Worm (Caenorhabditis elegans) whole organism, young adult: ENCODE results near the gene Y75B7AR.1.

Experiments used
- B0336.3 ChIP-seq: fragments of 200-800 bp; sonication (Bioruptor generic); IDR thresholded peaks from 2 replicates; pipeline ENCODE4 v1.3.6; 2022; ENCODE audit warnings: missing genetic modification characterization, missing compliant biosample characterization
- F10E7.11 ChIP-seq: sonication (generic microtip); optimal IDR thresholded peaks from 2 replicates; lab custom pipeline; 2017; ENCODE audit warnings: mild to moderate bottlenecking, missing genetic modification characterization, moderate library complexity, missing compliant biosample characterization
- F22D6.2 ChIP-seq: sonication (generic microtip); optimal IDR thresholded peaks from 2 replicates; lab custom pipeline; 2016; ENCODE audit warnings: mild to moderate bottlenecking, missing genetic modification characterization, missing compliant biosample characterization
- F37B4.10 ChIP-seq: fragments of 200-800 bp; sonication (Bioruptor generic); IDR thresholded peaks from 2 replicates; pipeline ENCODE4 v1.3.6; 2022; ENCODE audit warnings: missing genetic modification characterization, missing compliant biosample characterization
- F55B11.4 ChIP-seq: sonication (generic microtip); optimal IDR thresholded peaks from 2 replicates; lab custom pipeline; 2016; ENCODE audit warnings: missing compliant biosample characterization, missing genetic modification characterization, borderline replicate concordance; ENCODE audit not compliant: insufficient read depth
- F57C9.4 ChIP-seq: sonication (generic microtip); optimal IDR thresholded peaks from 2 replicates; lab custom pipeline; 2017; ENCODE audit warnings: mild to moderate bottlenecking, missing genetic modification characterization, missing compliant biosample characterization
- K12H6.12 ChIP-seq: fragments of 200-800 bp; sonication (Bioruptor generic); optimal IDR thresholded peaks from 2 replicates; lab custom pipeline; 2018; ENCODE audit warnings: mild to moderate bottlenecking, missing genetic modification characterization, missing compliant biosample characterization
- T07F8.4 ChIP-seq: sonication (generic microtip); optimal IDR thresholded peaks from 2 replicates; lab custom pipeline; 2016; ENCODE audit warnings: mild to moderate bottlenecking, missing genetic modification characterization, moderate library complexity, missing compliant biosample characterization
- Y56A3A.18 ChIP-seq: fragments of 200-800 bp; sonication (Bioruptor generic); IDR thresholded peaks from 2 replicates; pipeline ENCODE4 v1.3.6; 2022; ENCODE audit warnings: missing genetic modification reagents, missing genetic modification characterization, missing compliant biosample characterization
- cebp-1 ChIP-seq, 2 experiments: fragments of 200-800 bp in 1 of 2; sonication (Bioruptor generic) in 1 of 2; sonication (generic microtip) in 1 of 2; IDR thresholded peaks in 1 of 2; optimal IDR thresholded peaks in 1 of 2; 2 replicates each; pipeline versions ENCODE4 v1.3.6 to Lab custom; 2017 to 2022; ENCODE audit warnings: missing compliant biosample characterization in 2 of 2, missing genetic modification characterization in 2 of 2, mild to moderate bottlenecking in 1 of 2, missing genetic modification reagents in 1 of 2, moderate library complexity in 1 of 2
- chd-7 ChIP-seq: sonication (generic microtip); optimal IDR thresholded peaks from 2 replicates; lab custom pipeline; 2016; ENCODE audit warnings: mild to moderate bottlenecking, missing genetic modification characterization, moderate library complexity, missing compliant biosample characterization
- die-1 ChIP-seq: sonication (generic microtip); optimal IDR thresholded peaks from 2 replicates; lab custom pipeline; 2016; ENCODE audit warnings: missing genotype, mild to moderate bottlenecking, missing genetic modification characterization, missing compliant biosample characterization
- dox-1 ChIP-seq: fragments of 200-800 bp; sonication (Bioruptor generic); IDR thresholded peaks from 2 replicates; pipeline ENCODE4 v1.3.6; 2022; ENCODE audit warnings: missing genetic modification reagents, missing genetic modification characterization, missing compliant biosample characterization
- egl-18 ChIP-seq: fragments of 200-800 bp; sonication (Bioruptor generic); IDR thresholded peaks from 2 replicates; pipeline ENCODE4 v1.3.6; 2022; ENCODE audit warnings: missing genetic modification reagents, missing genetic modification characterization, missing compliant biosample characterization
- egrh-3 ChIP-seq: fragments of 200-800 bp; sonication (Bioruptor generic); IDR thresholded peaks from 2 replicates; pipeline ENCODE4 v1.3.6; 2022; ENCODE audit warnings: missing genetic modification reagents, missing genetic modification characterization, missing compliant biosample characterization
- ets-4 ChIP-seq: fragments of 200-800 bp; sonication (Bioruptor generic); optimal IDR thresholded peaks from 2 replicates; lab custom pipeline; 2018; ENCODE audit warnings: mild to moderate bottlenecking, missing genetic modification characterization, missing compliant biosample characterization
- fkh-3 ChIP-seq: sonication (generic microtip); optimal IDR thresholded peaks from 2 replicates; lab custom pipeline; 2016; ENCODE audit warnings: mild to moderate bottlenecking, missing genetic modification characterization, missing compliant biosample characterization
- hlh-12 ChIP-seq: sonication (generic microtip); optimal IDR thresholded peaks from 2 replicates; lab custom pipeline; 2016; ENCODE audit warnings: missing genetic modification characterization, missing compliant biosample characterization
- hlh-26 ChIP-seq: fragments of 200-800 bp; sonication (Bioruptor generic); conservative IDR thresholded peaks from 2 replicates; pipeline ENCODE4 v1.3.6; 2022; ENCODE audit warnings: missing genetic modification reagents, missing genetic modification characterization, missing compliant biosample characterization
- hmg-1.2 ChIP-seq: fragments of 200-800 bp; sonication (Bioruptor generic); IDR thresholded peaks from 2 replicates; pipeline ENCODE4 v1.3.6; 2022; ENCODE audit warnings: missing genetic modification reagents, missing genetic modification characterization, missing compliant biosample characterization
- lag-1 ChIP-seq: fragments of 200-800 bp; sonication (Bioruptor generic); IDR thresholded peaks from 2 replicates; pipeline ENCODE4 v1.3.6; 2022; ENCODE audit warnings: missing genetic modification reagents, missing genetic modification characterization, missing compliant biosample characterization
- lin-35 ChIP-seq, 3 experiments: fragments of 150-350 bp in 2 of 3; sonication (generic microtip) in 1 of 3; optimal IDR thresholded peaks; 2 replicates each; lab custom pipeline; 2014 to 2018; ENCODE audit warnings: missing biosample characterization in 3 of 3, missing genetic modification characterization in 3 of 3, missing genetic modification reagents in 3 of 3
- lin-40 ChIP-seq: sonication (generic microtip); optimal IDR thresholded peaks from 2 replicates; lab custom pipeline; 2016; ENCODE audit warnings: missing genetic modification characterization, mild to moderate bottlenecking, missing compliant biosample characterization, missing genotype, missing genetic modification reagents
- lir-1 ChIP-seq: fragments of 200-800 bp; sonication (Bioruptor generic); conservative IDR thresholded peaks from 2 replicates; pipeline ENCODE4 v1.3.6; 2022; ENCODE audit warnings: missing genetic modification reagents, missing genetic modification characterization, missing compliant biosample characterization
- lsl-1 ChIP-seq: fragments of 200-800 bp; sonication (Bioruptor generic); optimal IDR thresholded peaks from 2 replicates; lab custom pipeline; 2018; ENCODE audit warnings: mild to moderate bottlenecking, missing genetic modification characterization, moderate library complexity, missing compliant biosample characterization
- mcd-1 ChIP-seq: fragments of 200-800 bp; sonication (Bioruptor generic); IDR thresholded peaks from 2 replicates; pipeline ENCODE4 v1.3.6; 2022; ENCODE audit warnings: missing genetic modification reagents, missing genetic modification characterization, missing compliant biosample characterization
- nfya-1 ChIP-seq: sonication (generic microtip); optimal IDR thresholded peaks from 2 replicates; lab custom pipeline; 2017; ENCODE audit warnings: antibody characterized with exemption, missing compliant biosample characterization, missing genetic modification characterization, borderline replicate concordance; ENCODE audit not compliant: insufficient read depth
- nhr-120 ChIP-seq: fragments of 200-800 bp; sonication (Bioruptor generic); IDR thresholded peaks from 2 replicates; pipeline ENCODE4 v1.3.6; 2022; ENCODE audit warnings: missing genetic modification characterization, missing compliant biosample characterization
- nhr-80 ChIP-seq: sonication (generic microtip); optimal IDR thresholded peaks from 2 replicates; lab custom pipeline; 2016; ENCODE audit warnings: missing genetic modification characterization, missing compliant biosample characterization
- snpc-4 ChIP-seq, 5 experiments: fragments of 150-350 bp in 1 of 5; sonication (generic microtip) in 4 of 5; optimal IDR thresholded peaks; 2 replicates each; lab custom pipeline; 2014 to 2018; ENCODE audit warnings: missing genetic modification characterization in 5 of 5, missing biosample characterization in 3 of 5, antibody characterized with exemption in 2 of 5, mild to moderate bottlenecking in 2 of 5, missing compliant biosample characterization in 2 of 5, missing genotype in 2 of 5, moderate library complexity in 2 of 5, missing genetic modification reagents in 1 of 5
- tbx-9 ChIP-seq: sonication (generic microtip); optimal IDR thresholded peaks from 2 replicates; lab custom pipeline; 2016; ENCODE audit warnings: borderline replicate concordance, missing genetic modification characterization, inconsistent platforms, missing compliant biosample characterization
- unc-62 ChIP-seq: fragments of 150-350 bp; optimal IDR thresholded peaks from 2 replicates; lab custom pipeline; 2014; ENCODE audit warnings: missing biosample characterization, missing genetic modification reagents, missing genetic modification characterization
- zfh-2 ChIP-seq: fragments of 200-800 bp; sonication (Bioruptor generic); conservative IDR thresholded peaks from 2 replicates; pipeline ENCODE4 v1.3.6; 2022; ENCODE audit warnings: missing genetic modification reagents, missing genetic modification characterization, missing compliant biosample characterization
- ztf-18 ChIP-seq: sonication (generic microtip); optimal IDR thresholded peaks from 2 replicates; lab custom pipeline; 2016; ENCODE audit warnings: missing genotype, mild to moderate bottlenecking, missing genetic modification characterization, missing compliant biosample characterization
- ztf-6 ChIP-seq: fragments of 200-800 bp; sonication (Bioruptor generic); IDR thresholded peaks from 2 replicates; pipeline ENCODE4 v1.3.6; 2022; ENCODE audit warnings: missing genetic modification reagents, missing genetic modification characterization, missing compliant biosample characterization

Y75B7AR.1 gene

DNA sequence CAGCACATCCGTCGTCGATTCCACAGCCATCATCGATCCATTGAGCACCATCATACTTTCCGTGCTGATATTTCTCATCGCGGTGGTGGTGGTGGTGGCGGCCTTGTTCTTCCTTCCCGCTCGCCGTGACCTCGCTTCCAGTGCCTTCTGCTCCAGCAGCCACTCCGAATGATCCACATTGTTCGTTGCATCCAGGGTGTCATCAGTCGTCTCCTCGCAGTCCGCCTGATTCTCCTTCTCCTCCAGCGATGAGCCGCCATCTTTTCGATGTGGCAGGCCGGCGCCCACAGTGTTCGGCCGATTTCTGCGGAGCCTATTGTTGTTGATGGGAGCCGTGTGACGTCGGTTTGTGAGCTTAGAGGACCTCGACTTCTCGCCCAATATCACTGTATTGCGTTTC is 14.8 kb downstream of the Y75B7AR.1 start:
- TF ChIP-seq F10E7.11: no peak
- no peak for TF ChIP-seq ztf-6 (GFP tag; lab: Robert Waterston, UW)
- TF ChIP-seq mcd-1: 0 out of 2 replicates have a peak, but pooled peaks have one; percentile 6
- TF ChIP-seq egrh-3 (GFP tag; lab: Robert Waterston, UW): peak; percentile 51; the same call in 1 of the 2 replicates
- TF ChIP-seq F22D6.2 (tag; lab: Kevin White, UChicago): no peak
- peak; percentile 84 for TF ChIP-seq zfh-2 (GFP tag; lab: Robert Waterston, UW)
- no peak for TF ChIP-seq T07F8.4

ce11 chrV:1375007-1375406 is 17.8 kb downstream of the Y75B7AR.1 start:
- TF ChIP-seq nfya-1 (tag; lab: Kevin White, UChicago) (no peak), zfh-2 (GFP tag; lab: Robert Waterston, UW) (peak; percentile 78)

DNA sequence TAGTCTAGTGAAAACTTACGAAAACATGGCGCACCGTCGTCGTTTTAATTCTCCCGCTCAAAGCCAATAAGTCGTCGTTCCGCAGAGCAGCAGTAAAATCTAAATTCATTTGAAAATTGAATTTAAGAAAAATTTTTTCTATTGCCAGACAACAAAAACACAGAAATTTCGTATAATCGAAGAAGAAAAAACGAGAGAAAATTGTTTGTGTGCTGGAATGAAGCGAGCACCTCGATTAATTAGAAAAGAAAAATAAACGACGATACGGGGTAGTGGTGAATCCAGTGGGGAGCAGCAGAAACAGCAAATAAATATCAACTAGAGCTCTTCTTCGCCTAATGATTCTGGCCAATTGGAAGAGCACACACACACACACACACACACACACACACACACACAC is 21.9 kb downstream of the Y75B7AR.1 start, which contains the start of gene snt-3:
Gene snt-3 (minus strand): TSS at position 101 of the 400 bp plus-strand sequence.
- TF ChIP-seq lsl-1 (GFP tag; lab: Kevin White, UChicago) (no peak), F55B11.4 (no peak), tbx-9 (tag; lab: Kevin White, UChicago) (no peak), lir-1 (no peak), hlh-12 (no peak), K12H6.12 (tag; lab: Kevin White, UChicago) (no peak), lag-1 (GFP tag; lab: Robert Waterston, UW) (no peak), egl-18 (no peak), hlh-26 (GFP tag; lab: Robert Waterston, UW) (no peak), fkh-3 (tag; lab: Kevin White, UChicago) (no peak), nhr-120 (GFP tag; lab: Robert Waterston, UW) (no peak), ets-4 (GFP tag; lab: Kevin White, UChicago) (no peak), ztf-18 (no peak), chd-7 (tag; lab: Kevin White, UChicago) (no peak), hmg-1.2 (GFP tag; lab: Robert Waterston, UW) (no peak), die-1 (tag; lab: Kevin White, UChicago) (no peak), F37B4.10 (GFP tag; lab: Robert Waterston, UW) (no peak)
- TF ChIP-seq, all 124 proteins: peak for 0

DNA sequence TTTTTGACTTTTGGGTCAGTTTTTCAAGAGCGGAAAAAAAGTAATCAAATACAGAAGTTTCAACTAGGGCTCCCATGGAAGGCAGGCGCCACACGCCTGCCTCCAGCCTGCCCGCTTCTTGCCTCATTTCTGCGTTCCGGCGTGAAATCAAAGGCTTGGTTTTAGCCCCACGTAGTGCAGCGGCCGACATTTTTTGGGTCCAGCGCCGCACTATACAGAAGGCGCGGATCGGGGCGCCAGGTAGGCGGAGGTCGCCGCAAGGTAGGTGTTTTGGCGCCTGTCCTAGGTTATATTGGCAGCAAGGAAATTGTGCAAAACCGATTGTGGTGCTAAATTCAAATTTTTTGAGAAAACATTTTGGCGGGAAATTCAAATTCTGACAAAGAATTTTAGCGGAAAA is 24.7 kb downstream of the Y75B7AR.1 start:
- TF ChIP-seq F57C9.4 (tag; lab: Kevin White, UChicago) (no peak), egrh-3 (GFP tag; lab: Robert Waterston, UW) (peak; percentile 28; the same call in 1 of the 2 replicates), nhr-80 (tag; lab: Kevin White, UChicago) (no peak), snpc-4 (GFP tag; optimal IDR thresholded peaks at IDR 0.05; lab: Kevin White, UChicago) (no peak), snpc-4 (tag; optimal IDR thresholded peaks at IDR 0.05; lab: Kevin White, UChicago) (peak in 1 of 4 experiments; percentile 47), zfh-2 (GFP tag; lab: Robert Waterston, UW) (peak; percentile 80)

ce11 chrV:1366082-1366481 is 26.7 kb downstream of the Y75B7AR.1 start:
- no peak for TF ChIP-seq cebp-1 (GFP tag; IDR thresholded peaks at IDR 0.05; lab: Robert Waterston, UW)
- TF ChIP-seq cebp-1 (tag; optimal IDR thresholded peaks at IDR 0.05; lab: Kevin White, UChicago): peak; percentile 13
- no peak for TF ChIP-seq lin-40
- no peak for TF ChIP-seq Y56A3A.18
- peak in 1 of 3 experiments; percentile 25 for TF ChIP-seq lin-35 (GFP tag; optimal IDR thresholded peaks at IDR 0.05; lab: Kevin White, UChicago)
- no peak for TF ChIP-seq dox-1
- no peak for TF ChIP-seq unc-62 (GFP tag; lab: Kevin White, UChicago)
- no peak for TF ChIP-seq B0336.3 (GFP tag; lab: Robert Waterston, UW)
- peak; percentile 42; the same call in 1 of the 2 replicates for TF ChIP-seq hmg-1.2 (GFP tag; lab: Robert Waterston, UW)
- no peak for TF ChIP-seq fkh-3 (tag; lab: Kevin White, UChicago)
